Comparison of ENCODE assay signal across 2 worm cellular contexts in the genomic region with DNA sequence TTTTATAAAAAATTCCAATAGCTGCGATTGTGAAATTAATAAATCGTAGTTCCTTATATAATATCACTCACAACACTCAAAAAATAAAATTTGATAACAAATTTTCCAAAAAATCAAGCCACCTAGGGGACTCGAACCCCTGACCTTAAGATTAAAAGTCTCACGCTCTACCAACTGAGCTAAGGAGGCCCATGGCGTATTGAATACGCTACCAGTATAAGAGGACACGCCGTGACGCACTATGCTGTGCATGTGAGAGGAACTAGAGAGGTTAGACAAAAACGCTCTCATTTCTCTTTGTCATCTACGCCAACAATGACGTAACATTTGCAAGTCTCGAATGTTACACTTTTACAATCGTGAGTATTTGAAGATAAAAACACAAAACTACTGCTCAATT.
A peak's percentile ranks its signal among the peaks of the same experiment; 100 is the strongest.
TF ChIP-seq lines count a peak whose summit lies in the region.

No protein-coding gene starts in this region.

TF ChIP-seq in whole organism, L4 larva, 104 proteins besides CTCF, POLR2A, EP300 and RAD21 (continued from another document):
- no peak for TF ChIP-seq unc-39 (tag; optimal IDR thresholded peaks at IDR 0.05; lab: Kevin White, UChicago)
- peak; percentile 56 for TF ChIP-seq aly-2 (tag; optimal IDR thresholded peaks at IDR 0.05; lab: Kevin White, UChicago)
- TF ChIP-seq gei-8 (GFP tag; optimal IDR thresholded peaks at IDR 0.05; lab: Kevin White, UChicago): peak; percentile 85
- peak; percentile 96 for TF ChIP-seq egl-43 (GFP tag; IDR thresholded peaks at IDR 0.05; lab: Robert Waterston, UW)
- TF ChIP-seq Y5F2A.4 (GFP tag; optimal IDR thresholded peaks at IDR 0.05; lab: Kevin White, UChicago): peak; percentile 83
- peak; percentile 94 for TF ChIP-seq D1046.2 (GFP tag; IDR thresholded peaks at IDR 0.05; lab: Robert Waterston, UW)
- TF ChIP-seq ama-1 (optimal IDR thresholded peaks at IDR 0.05; lab: Kevin White, UChicago): peak; percentile 81
- peak; percentile 81 for TF ChIP-seq F37D6.2 (tag; optimal IDR thresholded peaks at IDR 0.05; lab: Kevin White, UChicago)
- TF ChIP-seq nhr-77 (tag; optimal IDR thresholded peaks at IDR 0.05; lab: Kevin White, UChicago): peak; percentile 97
- no peak for TF ChIP-seq nhr-76 (tag; optimal IDR thresholded peaks at IDR 0.05; lab: Kevin White, UChicago)
- peak; percentile 95 for TF ChIP-seq lin-1 (GFP tag; IDR thresholded peaks at IDR 0.05; lab: Robert Waterston, UW)
- TF ChIP-seq lin-29 (GFP tag; IDR thresholded peaks at IDR 0.05; lab: Robert Waterston, UW): peak; percentile 68; the same call in 1 of the 2 replicates
- peak; percentile 79 for TF ChIP-seq mxl-3 (GFP tag; optimal IDR thresholded peaks at IDR 0.05; lab: Kevin White, UChicago)
- peak; percentile 98 for TF ChIP-seq madf-5 (GFP tag; IDR thresholded peaks at IDR 0.05; lab: Robert Waterston, UW)
- peak; percentile 69 for TF ChIP-seq nhr-102 (tag; optimal IDR thresholded peaks at IDR 0.05; lab: Kevin White, UChicago)
- TF ChIP-seq lir-3 (tag; optimal IDR thresholded peaks at IDR 0.05; lab: Kevin White, UChicago): peak; percentile 86
- TF ChIP-seq T26A8.4 (GFP tag; IDR thresholded peaks at IDR 0.05; lab: Robert Waterston, UW): peak; percentile 94
- peak; percentile 90 for TF ChIP-seq php-3 (GFP tag; IDR thresholded peaks at IDR 0.05; lab: Robert Waterston, UW)
- peak; percentile 85 for TF ChIP-seq aha-1 (tag; lab: Kevin White, UChicago)
- TF ChIP-seq mdl-1 (tag; optimal IDR thresholded peaks at IDR 0.05; lab: Kevin White, UChicago): peak; percentile 41 to 90
- TF ChIP-seq ztf-7 (tag; optimal IDR thresholded peaks at IDR 0.05; lab: Kevin White, UChicago): peak; percentile 87
- TF ChIP-seq mep-1 (tag; optimal IDR thresholded peaks at IDR 0.05; lab: Kevin White, UChicago): peak; percentile 95
- peak; percentile 88 for TF ChIP-seq hlh-30 (tag; optimal IDR thresholded peaks at IDR 0.05; lab: Kevin White, UChicago; ENCODE audit: insufficient read depth)
- no peak for TF ChIP-seq ZK546.5 (tag; optimal IDR thresholded peaks at IDR 0.05; lab: Kevin White, UChicago)
- peak; percentile 79 for TF ChIP-seq Y48G9A.11 (GFP tag; IDR thresholded peaks at IDR 0.05; lab: Robert Waterston, UW)
- TF ChIP-seq nhr-48 (tag; optimal IDR thresholded peaks at IDR 0.05; lab: Kevin White, UChicago): peak; percentile 83
- no peak for TF ChIP-seq cey-2 (tag; optimal IDR thresholded peaks at IDR 0.05; lab: Kevin White, UChicago; ENCODE audit: borderline replicate concordance, insufficient read depth)
- peak; percentile 55 to 76 for TF ChIP-seq hif-1 (tag; optimal IDR thresholded peaks at IDR 0.05; lab: Kevin White, UChicago)
- peak; percentile 62 for TF ChIP-seq unc-130 (GFP tag; optimal IDR thresholded peaks at IDR 0.05; lab: Kevin White, UChicago)
- peak; percentile 87 for TF ChIP-seq zip-11 (GFP tag; IDR thresholded peaks at IDR 0.05; lab: Robert Waterston, UW)
- TF ChIP-seq duxl-1 (tag; optimal IDR thresholded peaks at IDR 0.05; lab: Kevin White, UChicago; ENCODE audit: poor library complexity): peak; percentile 89
- TF ChIP-seq F49E8.2 (tag; optimal IDR thresholded peaks at IDR 0.05; lab: Kevin White, UChicago; ENCODE audit: borderline replicate concordance): peak; percentile 57
- TF ChIP-seq nhr-6 (tag; optimal IDR thresholded peaks at IDR 0.05; lab: Kevin White, UChicago): peak; percentile 76
- peak; percentile 91 for TF ChIP-seq dmd-9 (GFP tag; IDR thresholded peaks at IDR 0.05; lab: Robert Waterston, UW)
- peak; percentile 96 for TF ChIP-seq F26F4.8 (GFP tag; conservative IDR thresholded peaks at IDR 0.05; lab: Robert Waterston, UW)
- peak; percentile 60 for TF ChIP-seq zfp-2 (tag; optimal IDR thresholded peaks at IDR 0.05; lab: Kevin White, UChicago)
- TF ChIP-seq R02D3.7 (tag; optimal IDR thresholded peaks at IDR 0.05; lab: Kevin White, UChicago): peak; percentile 31
- peak; percentile 42; the same call in 1 of the 2 replicates for TF ChIP-seq daf-8 (GFP tag; IDR thresholded peaks at IDR 0.05; lab: Robert Waterston, UW)
- TF ChIP-seq ceh-82 (tag; optimal IDR thresholded peaks at IDR 0.05; lab: Kevin White, UChicago): no peak
- TF ChIP-seq ceh-62 (tag; optimal IDR thresholded peaks at IDR 0.05; lab: Kevin White, UChicago): no peak
- no peak for TF ChIP-seq snpc-4 (tag; optimal IDR thresholded peaks at IDR 0.05; lab: Kevin White, UChicago)
- peak; percentile 79 for TF ChIP-seq T20F7.1 (GFP tag; optimal IDR thresholded peaks at IDR 0.05; lab: Kevin White, UChicago)
- TF ChIP-seq lin-38 (GFP tag; IDR thresholded peaks at IDR 0.05; lab: Robert Waterston, UW): peak; percentile 86
- TF ChIP-seq zip-2 (tag; optimal IDR thresholded peaks at IDR 0.05; lab: Kevin White, UChicago): peak; percentile 81
- TF ChIP-seq lin-39 (tag; optimal IDR thresholded peaks at IDR 0.05; lab: Kevin White, UChicago): no peak
- TF ChIP-seq dpl-1 (GFP tag; optimal IDR thresholded peaks at IDR 0.05; lab: Kevin White, UChicago): peak; percentile 36
- peak; percentile 100 for TF ChIP-seq lim-7 (GFP tag; IDR thresholded peaks at IDR 0.05; lab: Robert Waterston, UW)
- TF ChIP-seq nhr-28 (tag; optimal IDR thresholded peaks at IDR 0.05; lab: Kevin White, UChicago): peak; percentile 87
- TF ChIP-seq nhr-111 (GFP tag; optimal IDR thresholded peaks at IDR 0.05; lab: Kevin White, UChicago): peak; percentile 95
- peak; percentile 97 for TF ChIP-seq tra-1 (GFP tag; IDR thresholded peaks at IDR 0.05; lab: Robert Waterston, UW)
- peak; percentile 18 for TF ChIP-seq ceh-28 (tag; optimal IDR thresholded peaks at IDR 0.05; lab: Kevin White, UChicago)

TF ChIP-seq in whole organism, late embryonic, 69 proteins besides CTCF, POLR2A, EP300 and RAD21 (continued from another document):
- peak; percentile 89 for TF ChIP-seq pag-3 (tag; optimal IDR thresholded peaks at IDR 0.05; lab: Kevin White, UChicago; ENCODE audit: borderline replicate concordance)
- peak; percentile 91 for TF ChIP-seq F13H6.1 (tag; optimal IDR thresholded peaks at IDR 0.05; lab: Kevin White, UChicago)
- TF ChIP-seq sox-2 (GFP tag; IDR thresholded peaks at IDR 0.05; lab: Robert Waterston, UW): peak; percentile 94
- no peak for TF ChIP-seq nhr-11 (tag; optimal IDR thresholded peaks at IDR 0.05; lab: Kevin White, UChicago)
- peak; percentile 77 for TF ChIP-seq fkh-10 (GFP tag; optimal IDR thresholded peaks at IDR 0.05; lab: Kevin White, UChicago)
- peak; percentile 98 for TF ChIP-seq elt-2 (tag; optimal IDR thresholded peaks at IDR 0.05; lab: Kevin White, UChicago)
- TF ChIP-seq dmd-4 (tag; optimal IDR thresholded peaks at IDR 0.05; lab: Kevin White, UChicago; ENCODE audit: borderline replicate concordance): peak; percentile 90
- peak; percentile 91 for TF ChIP-seq sdc-2 (tag; optimal IDR thresholded peaks at IDR 0.05; lab: Kevin White, UChicago)
- peak; percentile 82 for TF ChIP-seq ceh-2 (tag; optimal IDR thresholded peaks at IDR 0.05; lab: Kevin White, UChicago)
TF ChIP-seq in whole organism, late embryonic: peak in this region for 64.
